In the genomic region with DNA sequence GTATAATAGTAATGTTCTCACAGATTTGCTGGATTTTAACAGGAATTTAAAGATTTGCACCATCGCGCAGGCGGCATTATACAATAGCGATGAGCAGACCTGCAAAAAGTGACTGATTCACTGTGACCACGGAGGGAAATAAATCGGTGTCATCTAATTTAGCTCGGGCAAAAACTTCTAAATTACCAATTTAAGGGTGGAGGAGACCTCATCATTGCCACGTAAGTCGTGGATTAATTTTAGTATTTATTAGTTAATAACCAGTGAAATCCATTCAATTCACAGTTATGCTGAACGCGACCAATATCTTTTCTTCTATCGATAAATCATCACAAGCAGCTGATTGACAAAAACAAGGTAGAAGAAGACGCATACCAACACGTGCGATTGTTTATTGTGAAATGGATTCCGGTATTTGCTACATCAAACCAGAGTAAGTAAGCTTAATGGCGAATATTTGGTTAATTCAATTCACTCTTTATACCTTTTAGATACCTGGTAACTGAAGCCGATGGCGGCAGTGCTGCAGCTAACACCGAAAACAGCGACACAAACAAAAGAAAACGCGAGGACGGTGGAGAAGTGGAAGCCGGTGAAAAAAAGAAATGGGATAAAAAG, we compare ENCODE assay signal across 1 fruit fly cellular context.
A peak's percentile ranks its signal among the peaks of the same experiment; 100 is the strongest.
TF ChIP-seq lines count a peak whose summit lies in the region.

A gene (minus strand): TSS at position 105 of the 618 bp plus-strand sequence.
A gene (plus strand): TSS at position 369 of the 618 bp plus-strand sequence.

TF ChIP-seq in whole organism, embryonic, 481 proteins besides CTCF, POLR2A, EP300 and RAD21 (continued from another document and continues in another):
- peak; percentile 89 to 93 for TF ChIP-seq Hr51 (GFP tag; optimal IDR thresholded peaks at IDR 0.05; lab: Kevin White, UChicago)
- TF ChIP-seq H15 (GFP tag; IDR thresholded peaks at IDR 0.05; lab: Robert Waterston, UW), result peak; percentile 89
- TF ChIP-seq slbo (GFP tag; IDR thresholded peaks at IDR 0.05; lab: Robert Waterston, UW), result peak; percentile 95
- TF ChIP-seq GATAe (GFP tag; conservative IDR thresholded peaks at IDR 0.05; lab: Robert Waterston, UW), result no peak; the same call in 1 of the 2 replicates
- TF ChIP-seq vfl (GFP tag; optimal IDR thresholded peaks at IDR 0.05; lab: Kevin White, UChicago), result peak; percentile 90
- peak; percentile 90 for TF ChIP-seq Drgx (GFP tag; IDR thresholded peaks at IDR 0.05; lab: Robert Waterston, UW)
- TF ChIP-seq Hey (tag; optimal IDR thresholded peaks at IDR 0.05; lab: Kevin White, UChicago), result peak; percentile 73
- TF ChIP-seq Atf6 (GFP tag; IDR thresholded peaks at IDR 0.05; lab: Robert Waterston, UW), result peak; percentile 89
- peak; percentile 94 for TF ChIP-seq CG2199 (GFP tag; IDR thresholded peaks at IDR 0.05; lab: Robert Waterston, UW)
- peak; percentile 87 for TF ChIP-seq otp (GFP tag; IDR thresholded peaks at IDR 0.05; lab: Robert Waterston, UW)
- peak; percentile 91 for TF ChIP-seq Ada2b (GFP tag; IDR thresholded peaks at IDR 0.05; lab: Robert Waterston, UW)
- TF ChIP-seq fd64A (GFP tag; optimal IDR thresholded peaks at IDR 0.05; lab: Kevin White, UChicago), result peak; percentile 67
- TF ChIP-seq CG32532 (GFP tag; IDR thresholded peaks at IDR 0.05; lab: Robert Waterston, UW), result peak; percentile 96
- TF ChIP-seq CG10565 (GFP tag; optimal IDR thresholded peaks at IDR 0.05; lab: Kevin White, UChicago), result peak; percentile 36
- TF ChIP-seq nmo (GFP tag; optimal IDR thresholded peaks at IDR 0.05; lab: Kevin White, UChicago), result peak; percentile 94
- TF ChIP-seq gt (GFP tag; IDR thresholded peaks at IDR 0.05; lab: Robert Waterston, UW), result peak; percentile 76
- TF ChIP-seq Hmr (GFP tag; optimal IDR thresholded peaks at IDR 0.05; lab: Kevin White, UChicago), result peak; percentile 91
- TF ChIP-seq phol (tag; optimal IDR thresholded peaks at IDR 0.05; lab: Kevin White, UChicago), result peak; percentile 94
- TF ChIP-seq Fer1 (GFP tag; optimal IDR thresholded peaks at IDR 0.05; lab: Kevin White, UChicago), result peak; percentile 92
- peak; percentile 58 for TF ChIP-seq CG4360 (GFP tag; IDR thresholded peaks at IDR 0.05; lab: Robert Waterston, UW)
- TF ChIP-seq Bgb (GFP tag; IDR thresholded peaks at IDR 0.05; lab: Robert Waterston, UW; ENCODE audit: partially characterized antibody), result peak; percentile 48; the same call in 1 of the 2 replicates
- peak; percentile 96 for TF ChIP-seq CG34422 (GFP tag; IDR thresholded peaks at IDR 0.05; lab: Robert Waterston, UW)
- peak; percentile 90 for TF ChIP-seq CG4820 (GFP tag; optimal IDR thresholded peaks at IDR 0.05; lab: Kevin White, UChicago)
- TF ChIP-seq CG3838 (GFP tag; optimal IDR thresholded peaks at IDR 0.05; lab: Kevin White, UChicago), result peak; percentile 79
- peak; percentile 89 for TF ChIP-seq E2f1 (GFP tag; IDR thresholded peaks at IDR 0.05; lab: Robert Waterston, UW)
- peak; percentile 84 for TF ChIP-seq CG33213 (GFP tag; optimal IDR thresholded peaks at IDR 0.05; lab: Kevin White, UChicago)
- no peak for TF ChIP-seq CG7745 (tag; optimal IDR thresholded peaks at IDR 0.05; lab: Kevin White, UChicago)
- TF ChIP-seq CG6654 (GFP tag; optimal IDR thresholded peaks at IDR 0.05; lab: Kevin White, UChicago), result peak; percentile 82
- TF ChIP-seq scrt (GFP tag; optimal IDR thresholded peaks at IDR 0.05; lab: Kevin White, UChicago), result peak; percentile 86
- TF ChIP-seq Adf1 (GFP tag; IDR thresholded peaks at IDR 0.05; lab: Robert Waterston, UW), result peak; percentile 60
- peak; percentile 84 for TF ChIP-seq Atf-2 (GFP tag; optimal IDR thresholded peaks at IDR 0.05; lab: Kevin White, UChicago)
- TF ChIP-seq CG6254 (GFP tag; optimal IDR thresholded peaks at IDR 0.05; lab: Kevin White, UChicago), result peak; percentile 70
- peak; percentile 95 for TF ChIP-seq CG30403 (GFP tag; optimal IDR thresholded peaks at IDR 0.05; lab: Kevin White, UChicago)
- TF ChIP-seq CG12236 (GFP tag; optimal IDR thresholded peaks at IDR 0.05; lab: Kevin White, UChicago), result peak; percentile 73
- peak; percentile 91 for TF ChIP-seq CG32772 (GFP tag; IDR thresholded peaks at IDR 0.05; lab: Robert Waterston, UW)
- peak; percentile 90 for TF ChIP-seq Fer3 (tag; optimal IDR thresholded peaks at IDR 0.05; lab: Kevin White, UChicago)
- peak; percentile 81 for TF ChIP-seq dmrt11E (tag; optimal IDR thresholded peaks at IDR 0.05; lab: Kevin White, UChicago)
- peak; percentile 73 for TF ChIP-seq pzg (GFP tag; optimal IDR thresholded peaks at IDR 0.05; lab: Kevin White, UChicago)
- peak; percentile 95 for TF ChIP-seq HmgZ (tag; optimal IDR thresholded peaks at IDR 0.05; lab: Kevin White, UChicago)
- peak in 1 of 2 experiments; percentile 58 for TF ChIP-seq insv (GFP tag; optimal IDR thresholded peaks at IDR 0.05; lab: Kevin White, UChicago)
- peak; percentile 89 for TF ChIP-seq CG1792 (GFP tag; optimal IDR thresholded peaks at IDR 0.05; lab: Kevin White, UChicago)
- TF ChIP-seq danr (GFP tag; IDR thresholded peaks at IDR 0.05; lab: Robert Waterston, UW), result peak; percentile 83
- peak; percentile 20; the same call in 1 of the 2 replicates for TF ChIP-seq Dip2 (GFP tag; IDR thresholded peaks at IDR 0.05; lab: Robert Waterston, UW)
- TF ChIP-seq dimm (GFP tag; IDR thresholded peaks at IDR 0.05; lab: Robert Waterston, UW), result peak; percentile 75
- TF ChIP-seq luna (GFP tag; optimal IDR thresholded peaks at IDR 0.05; lab: Kevin White, UChicago), result peak; percentile 91
- TF ChIP-seq Camta (GFP tag; optimal IDR thresholded peaks at IDR 0.05; lab: Kevin White, UChicago), result peak; percentile 92
- peak; percentile 58 for TF ChIP-seq unc-4 (GFP tag; IDR thresholded peaks at IDR 0.05; lab: Robert Waterston, UW; ENCODE audit: partially characterized antibody)
- TF ChIP-seq CG12942 (GFP tag; optimal IDR thresholded peaks at IDR 0.05; lab: Kevin White, UChicago), result peak; percentile 90
- TF ChIP-seq br (optimal IDR thresholded peaks at IDR 0.05; lab: Kevin White, UChicago), result no peak
- TF ChIP-seq da (GFP tag; optimal IDR thresholded peaks at IDR 0.05; lab: Kevin White, UChicago), result peak; percentile 73
- peak; percentile 92 for TF ChIP-seq CG13424 (tag; optimal IDR thresholded peaks at IDR 0.05; lab: Kevin White, UChicago)
- peak; percentile 91 for TF ChIP-seq CG18599 (GFP tag; optimal IDR thresholded peaks at IDR 0.05; lab: Kevin White, UChicago)
- TF ChIP-seq CG12391 (tag; optimal IDR thresholded peaks at IDR 0.05; lab: Kevin White, UChicago), result peak; percentile 93
- peak; percentile 86 for TF ChIP-seq CG15601 (tag; optimal IDR thresholded peaks at IDR 0.05; lab: Kevin White, UChicago)
- peak; percentile 88 for TF ChIP-seq CG11085 (GFP tag; IDR thresholded peaks at IDR 0.05; lab: Robert Waterston, UW)
- peak; percentile 99 for TF ChIP-seq Med (GFP tag; lab: Kevin White, UChicago)
- TF ChIP-seq Six4 (GFP tag; optimal IDR thresholded peaks at IDR 0.05; lab: Kevin White, UChicago), result peak; percentile 88
- no peak for TF ChIP-seq yki (optimal IDR thresholded peaks at IDR 0.05; lab: Kevin White, UChicago)
- TF ChIP-seq CG3407 (GFP tag; optimal IDR thresholded peaks at IDR 0.05; lab: Kevin White, UChicago), result peak; percentile 61
- peak; percentile 72 for TF ChIP-seq CG12104 (GFP tag; optimal IDR thresholded peaks at IDR 0.05; lab: Kevin White, UChicago)
- peak; percentile 58; the same call in 2 of the 3 replicates for TF ChIP-seq sr (GFP tag; IDR thresholded peaks at IDR 0.05; lab: Robert Waterston, UW)
- peak; percentile 84 for TF ChIP-seq CG1647 (GFP tag; optimal IDR thresholded peaks at IDR 0.05; lab: Kevin White, UChicago)
- TF ChIP-seq BtbVII (GFP tag; optimal IDR thresholded peaks at IDR 0.05; lab: Kevin White, UChicago), result peak; percentile 82
- peak; percentile 77 for TF ChIP-seq Dll (GFP tag; IDR thresholded peaks at IDR 0.05; lab: Robert Waterston, UW; ENCODE audit: partially characterized antibody)
- no peak for TF ChIP-seq CkIIα-i1 (GFP tag; IDR thresholded peaks at IDR 0.05; lab: Robert Waterston, UW)
- TF ChIP-seq CG7556 (GFP tag; optimal IDR thresholded peaks at IDR 0.05; lab: Kevin White, UChicago), result peak; percentile 87
- no peak for TF ChIP-seq CG8478 (optimal IDR thresholded peaks at IDR 0.05; lab: Kevin White, UChicago)
- peak; percentile 90 for TF ChIP-seq CG7839 (tag; optimal IDR thresholded peaks at IDR 0.05; lab: Kevin White, UChicago)
- TF ChIP-seq MBD-R2 (GFP tag; IDR thresholded peaks at IDR 0.05; lab: Robert Waterston, UW), result peak; percentile 97
- TF ChIP-seq CG2120 (GFP tag; optimal IDR thresholded peaks at IDR 0.05; lab: Kevin White, UChicago), result peak; percentile 96
- TF ChIP-seq Atf3 (GFP tag; optimal IDR thresholded peaks at IDR 0.05; lab: Kevin White, UChicago), result peak; percentile 89
- peak; percentile 84 for TF ChIP-seq klu (GFP tag; IDR thresholded peaks at IDR 0.05; lab: Robert Waterston, UW)
- TF ChIP-seq HHEX (GFP tag; optimal IDR thresholded peaks at IDR 0.05; lab: Kevin White, UChicago), result peak; percentile 89
- peak; percentile 79 for TF ChIP-seq CG16815 (GFP tag; optimal IDR thresholded peaks at IDR 0.05; lab: Kevin White, UChicago)
- TF ChIP-seq org-1 (GFP tag; optimal IDR thresholded peaks at IDR 0.05; lab: Kevin White, UChicago), result peak; percentile 77
- peak; percentile 98 for TF ChIP-seq sens (GFP tag; lab: Kevin White, UChicago)
- peak; percentile 88 for TF ChIP-seq CG14050 (GFP tag; IDR thresholded peaks at IDR 0.05; lab: Robert Waterston, UW)
- peak; percentile 89 for TF ChIP-seq fd96Cb (tag; optimal IDR thresholded peaks at IDR 0.05; lab: Kevin White, UChicago)
- no peak for TF ChIP-seq mld (GFP tag; IDR thresholded peaks at IDR 0.05; lab: Robert Waterston, UW; ENCODE audit: partially characterized antibody)
- peak; percentile 38 for TF ChIP-seq ac (GFP tag; optimal IDR thresholded peaks at IDR 0.05; lab: Kevin White, UChicago)
- no peak for TF ChIP-seq gsb-n (tag; optimal IDR thresholded peaks at IDR 0.05; lab: Kevin White, UChicago)
- TF ChIP-seq CG15514 (GFP tag; optimal IDR thresholded peaks at IDR 0.05; lab: Kevin White, UChicago), result peak; percentile 83
- TF ChIP-seq CG15696 (tag; optimal IDR thresholded peaks at IDR 0.05; lab: Kevin White, UChicago), result peak; percentile 86
- TF ChIP-seq MESR4 (GFP tag; optimal IDR thresholded peaks at IDR 0.05; lab: Kevin White, UChicago), result peak; percentile 52
- peak; percentile 90 for TF ChIP-seq CG11695 (GFP tag; IDR thresholded peaks at IDR 0.05; lab: Robert Waterston, UW)
- peak in 1 of 2 experiments; percentile 11 for TF ChIP-seq Hr78 (GFP tag; optimal IDR thresholded peaks at IDR 0.05; lab: Kevin White, UChicago)
- peak; percentile 82 for TF ChIP-seq CG4617 (GFP tag; optimal IDR thresholded peaks at IDR 0.05; lab: Kevin White, UChicago; ENCODE audit: borderline replicate concordance)
- TF ChIP-seq tin (GFP tag; optimal IDR thresholded peaks at IDR 0.05; lab: Kevin White, UChicago), result peak; percentile 90
- no peak for TF ChIP-seq h (optimal IDR thresholded peaks at IDR 0.05; lab: Kevin White, UChicago)
- TF ChIP-seq CG17186 (GFP tag; optimal IDR thresholded peaks at IDR 0.05; lab: Kevin White, UChicago), result peak; percentile 87
- peak; percentile 82 for TF ChIP-seq CG12071 (GFP tag; optimal IDR thresholded peaks at IDR 0.05; lab: Kevin White, UChicago)
- peak; percentile 51 for TF ChIP-seq Hand (GFP tag; optimal IDR thresholded peaks at IDR 0.05; lab: Kevin White, UChicago)
- TF ChIP-seq zfh2 (GFP tag; optimal IDR thresholded peaks at IDR 0.05; lab: Kevin White, UChicago), result peak; percentile 95
- TF ChIP-seq CG2678 (tag; optimal IDR thresholded peaks at IDR 0.05; lab: Kevin White, UChicago), result peak; percentile 91
- TF ChIP-seq CG18262 (tag; optimal IDR thresholded peaks at IDR 0.05; lab: Kevin White, UChicago), result peak; percentile 88
- peak; percentile 66 for TF ChIP-seq corto (GFP tag; optimal IDR thresholded peaks at IDR 0.05; lab: Kevin White, UChicago)
- TF ChIP-seq wdn (GFP tag; IDR thresholded peaks at IDR 0.05; lab: Robert Waterston, UW), result peak; percentile 92
- TF ChIP-seq C15 (GFP tag; IDR thresholded peaks at IDR 0.05; lab: Robert Waterston, UW), result peak; percentile 88; the same call in 2 of the 3 replicates
- TF ChIP-seq Sin3A (optimal IDR thresholded peaks at IDR 0.05; lab: Kevin White, UChicago), result peak; percentile 77
- peak; percentile 77 for TF ChIP-seq Mes4 (GFP tag; optimal IDR thresholded peaks at IDR 0.05; lab: Kevin White, UChicago)
- peak; percentile 80 for TF ChIP-seq cato (GFP tag; optimal IDR thresholded peaks at IDR 0.05; lab: Kevin White, UChicago; ENCODE audit: borderline replicate concordance)
- TF ChIP-seq Lpt (GFP tag; optimal IDR thresholded peaks at IDR 0.05; lab: Kevin White, UChicago), result no peak
- peak; percentile 70 for TF ChIP-seq CG30020 (tag; optimal IDR thresholded peaks at IDR 0.05; lab: Kevin White, UChicago)
- TF ChIP-seq lmd (GFP tag; IDR thresholded peaks at IDR 0.05; lab: Robert Waterston, UW), result peak; percentile 94
- TF ChIP-seq CHES-1-like (GFP tag; optimal IDR thresholded peaks at IDR 0.05; lab: Kevin White, UChicago), result peak; percentile 94
- TF ChIP-seq CG8359 (GFP tag; optimal IDR thresholded peaks at IDR 0.05; lab: Kevin White, UChicago; ENCODE audit: borderline replicate concordance), result peak; percentile 59
- TF ChIP-seq gcm2 (GFP tag; optimal IDR thresholded peaks at IDR 0.05; lab: Kevin White, UChicago), result peak; percentile 80
- TF ChIP-seq CG31441 (GFP tag; IDR thresholded peaks at IDR 0.05; lab: Robert Waterston, UW), result peak; percentile 100
- TF ChIP-seq run (tag; optimal IDR thresholded peaks at IDR 0.05; lab: Kevin White, UChicago), result peak; percentile 64
- peak; percentile 67 for TF ChIP-seq CG2202 (tag; optimal IDR thresholded peaks at IDR 0.05; lab: Kevin White, UChicago)
- TF ChIP-seq CG11504 (tag; optimal IDR thresholded peaks at IDR 0.05; lab: Kevin White, UChicago), result peak; percentile 90
- TF ChIP-seq ro (GFP tag; IDR thresholded peaks at IDR 0.05; lab: Robert Waterston, UW), result peak; percentile 49
- TF ChIP-seq CG1602 (GFP tag; optimal IDR thresholded peaks at IDR 0.05; lab: Kevin White, UChicago), result peak; percentile 90
- TF ChIP-seq ftz-f1 (GFP tag; optimal IDR thresholded peaks at IDR 0.05; lab: Kevin White, UChicago), result peak; percentile 37
- peak; percentile 71 for TF ChIP-seq CG12219 (GFP tag; optimal IDR thresholded peaks at IDR 0.05; lab: Kevin White, UChicago)
- peak; percentile 84 for TF ChIP-seq CG6813 (GFP tag; optimal IDR thresholded peaks at IDR 0.05; lab: Kevin White, UChicago)
- peak; percentile 93 for TF ChIP-seq dysf (GFP tag; IDR thresholded peaks at IDR 0.05; lab: Robert Waterston, UW)
- TF ChIP-seq Myb (GFP tag; optimal IDR thresholded peaks at IDR 0.05; lab: Kevin White, UChicago), result peak; percentile 73
- peak; percentile 30 for TF ChIP-seq CG10431 (GFP tag; optimal IDR thresholded peaks at IDR 0.05; lab: Kevin White, UChicago)
- peak; percentile 81 for TF ChIP-seq CG10267 (tag; optimal IDR thresholded peaks at IDR 0.05; lab: Kevin White, UChicago)
- peak; percentile 97 for TF ChIP-seq dm (GFP tag; optimal IDR thresholded peaks at IDR 0.05; lab: Kevin White, UChicago)
- TF ChIP-seq Jarid2 (GFP tag; optimal IDR thresholded peaks at IDR 0.05; lab: Kevin White, UChicago), result peak; percentile 46
